Worm (Caenorhabditis elegans) whole organism, L4/young adult: ENCODE measurements around the gene tbx-7.

ENCODE experiments used
- W03F9.2 ChIP-seq: fragments of 150-350 bp; optimal IDR thresholded peaks from 2 replicates; lab custom pipeline; 2014; ENCODE audit warnings: missing biosample characterization, missing genetic modification characterization
- him-1 ChIP-seq: sonication (generic microtip); optimal IDR thresholded peaks from 2 replicates; lab custom pipeline; 2016; ENCODE audit warnings: missing genotype, missing genetic modification reagents, missing genetic modification characterization, missing compliant biosample characterization

ce11 chrIII:6002024-6002423 lies 26.3 kb downstream of the tbx-7 start:
- TF ChIP-seq him-1 (no peak), W03F9.2 (no peak)
